Fruit fly (Drosophila melanogaster) whole organism, embryonic: Measurements from ENCODE around the gene CG33282.

Experiments used
- CG1529 ChIP-seq: fragments of 200-800 bp; sonication (Bioruptor generic); optimal IDR thresholded peaks from 3 replicates; lab custom pipeline; 2018; ENCODE audit warnings: missing biosample characterization, missing genetic modification characterization
- CG16779 ChIP-seq: fragments of 200-800 bp; sonication (Bioruptor generic); IDR thresholded peaks from 2 replicates; pipeline ENCODE4 v1.3.6; 2022; ENCODE audit warnings: missing biosample characterization, missing genetic modification characterization
- CG32767 ChIP-seq: fragments of 200-800 bp; sonication (Bioruptor generic); IDR thresholded peaks from 2 replicates; pipeline ENCODE4 v1.3.6; 2022; ENCODE audit warnings: missing biosample characterization, missing genetic modification characterization
- Optix ChIP-seq: fragments of 200-800 bp; sonication (Bioruptor generic); IDR thresholded peaks from 3 replicates; pipeline ENCODE4 v1.3.6; 2022; ENCODE audit warnings: missing biosample characterization, missing genetic modification characterization
- Taf1 ChIP-seq: fragments of 200-800 bp; sonication (Bioruptor generic); IDR thresholded peaks from 2 replicates; pipeline ENCODE4 v1.3.6; 2022; ENCODE audit warnings: missing biosample characterization, missing genetic modification characterization
- ac ChIP-seq: fragments of 200-800 bp; sonication (Bioruptor generic); optimal IDR thresholded peaks from 3 replicates; lab custom pipeline; 2017; ENCODE audit warnings: missing biosample characterization, mild to moderate bottlenecking, missing genetic modification characterization
- br ChIP-seq: fragments of >200 bp; optimal IDR thresholded peaks from 2 replicates; lab custom pipeline; 2017
- cad ChIP-seq: fragments of >200 bp; optimal IDR thresholded peaks from 2 replicates; lab custom pipeline; 2017; ENCODE audit warnings: missing biosample characterization, missing genetic modification characterization
- chinmo ChIP-seq: fragments of 200-800 bp; sonication (Bioruptor generic); IDR thresholded peaks from 4 replicates; pipeline ENCODE4 v1.3.6; 2022; ENCODE audit warnings: missing biosample characterization, missing genetic modification characterization; ENCODE audit not compliant: partially characterized antibody
- grn ChIP-seq: fragments of 200-800 bp; sonication (Bioruptor generic); optimal IDR thresholded peaks from 3 replicates; lab custom pipeline; 2017; ENCODE audit warnings: missing biosample characterization, missing genetic modification characterization
- oc ChIP-seq: fragments of 200-800 bp; sonication (Bioruptor generic); optimal IDR thresholded peaks from 2 replicates; lab custom pipeline; 2018; ENCODE audit warnings: missing biosample characterization, mild to moderate bottlenecking, missing genetic modification characterization, moderate library complexity
- psq ChIP-seq: fragments of 200-800 bp; sonication (Bioruptor generic); optimal IDR thresholded peaks from 2 replicates; lab custom pipeline; 2017; ENCODE audit warnings: missing biosample characterization, missing genetic modification characterization
- usp ChIP-seq: fragments of >200 bp; optimal IDR thresholded peaks from 2 replicates; lab custom pipeline; 2017; ENCODE audit warnings: missing biosample characterization, missing genetic modification characterization

DNA sequence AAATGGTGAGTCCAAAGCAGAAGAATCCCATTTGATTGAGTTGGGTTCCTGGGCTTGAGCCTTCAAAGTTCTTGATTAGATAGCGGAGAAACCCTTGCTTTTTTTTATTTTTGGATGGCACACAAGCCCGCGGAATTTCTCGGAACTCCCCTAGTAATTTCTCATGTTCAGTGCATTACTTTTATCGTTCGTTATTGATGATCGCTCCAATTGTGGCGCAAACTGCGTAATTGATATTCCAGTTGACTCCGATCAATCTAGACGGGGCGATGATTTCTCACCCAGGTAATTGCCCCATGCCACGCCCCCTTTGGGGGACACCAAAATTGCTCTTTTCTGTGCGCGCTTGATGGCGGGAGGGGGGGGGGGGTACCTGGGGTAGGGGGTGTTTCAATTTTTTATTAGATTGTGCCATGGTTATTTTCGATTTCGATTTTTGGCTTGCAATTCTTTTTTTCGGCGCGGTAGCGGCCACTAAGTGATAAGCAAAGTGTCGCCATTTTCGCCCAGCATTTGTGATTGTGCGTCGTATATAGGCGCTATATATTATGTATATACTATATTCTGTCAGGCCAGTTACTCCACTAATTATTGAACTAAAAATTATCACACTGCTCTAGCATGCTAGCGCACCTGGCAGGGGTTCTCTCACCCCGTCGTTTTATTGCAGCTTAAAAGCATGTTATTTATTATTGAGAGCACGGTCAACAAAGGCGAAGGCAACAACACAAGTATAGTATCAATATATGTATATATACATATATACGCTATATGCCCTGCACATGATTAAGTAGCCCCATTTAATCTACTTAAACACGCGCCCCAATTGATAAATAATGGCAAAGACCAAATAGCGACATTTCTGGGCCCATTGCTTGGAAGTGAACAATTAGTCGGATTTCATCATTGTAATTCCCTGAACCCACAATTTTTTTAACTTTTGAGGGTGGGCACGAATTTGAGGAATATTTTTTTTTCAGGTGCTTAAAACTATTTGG, 22.6 kb upstream of the CG33282 start:
- no peak for TF ChIP-seq CG32767 (GFP tag; lab: Robert Waterston, UW)
- TF ChIP-seq grn (GFP tag; lab: Kevin White, UChicago), result no peak
- no peak for TF ChIP-seq oc (tag; lab: Kevin White, UChicago)
- TF ChIP-seq chinmo (GFP tag; lab: Robert Waterston, UW), result no peak
- no peak for TF ChIP-seq br
- TF ChIP-seq CG16779 (GFP tag; lab: Robert Waterston, UW), result no peak
- no peak for TF ChIP-seq Optix (GFP tag; lab: Robert Waterston, UW)
- no peak for TF ChIP-seq usp (GFP tag; lab: Kevin White, UChicago)
- no peak for TF ChIP-seq ac (GFP tag; lab: Kevin White, UChicago)
- no peak for TF ChIP-seq Taf1 (GFP tag; lab: Robert Waterston, UW)
- no peak for TF ChIP-seq cad (GFP tag; lab: Kevin White, UChicago)
- TF ChIP-seq CG1529 (GFP tag; lab: Kevin White, UChicago), result no peak
- no peak for TF ChIP-seq psq (GFP tag; lab: Kevin White, UChicago)
